Worm (Caenorhabditis elegans) whole organism, L2 larva: ENCODE measurements around the gene Y45F10B.3.

ENCODE experiments used
- F13H6.1 ChIP-seq: sonication (generic microtip); optimal IDR thresholded peaks from 2 replicates; lab custom pipeline; 2016; ENCODE audit warnings: missing genetic modification characterization, missing compliant biosample characterization
- R02D3.7 ChIP-seq: fragments of 150-350 bp; optimal IDR thresholded peaks from 2 replicates; lab custom pipeline; 2014; ENCODE audit warnings: missing biosample characterization, missing genetic modification characterization
- Y55F3AM.14 ChIP-seq: fragments of 200-800 bp; sonication (Bioruptor generic); optimal IDR thresholded peaks from 2 replicates; lab custom pipeline; 2018; ENCODE audit warnings: mild to moderate bottlenecking, missing genetic modification characterization, missing compliant biosample characterization
- ZK546.5 ChIP-seq: sonication (generic microtip); optimal IDR thresholded peaks from 2 replicates; lab custom pipeline; 2017; ENCODE audit warnings: missing biosample characterization, missing genetic modification characterization
- alr-1 ChIP-seq: fragments of 150-350 bp; optimal IDR thresholded peaks from 2 replicates; lab custom pipeline; 2014; ENCODE audit warnings: missing biosample characterization, missing genetic modification characterization
- aly-2 ChIP-seq: fragments of 150-350 bp; optimal IDR thresholded peaks from 2 replicates; lab custom pipeline; 2014; ENCODE audit warnings: missing biosample characterization, missing genetic modification characterization
- ama-1 ChIP-seq: fragments of 150-350 bp; optimal IDR thresholded peaks from 2 replicates; lab custom pipeline; 2018; ENCODE audit warnings: inconsistent platforms
- ceh-16 ChIP-seq: fragments of 150-350 bp; optimal IDR thresholded peaks from 2 replicates; lab custom pipeline; 2014; ENCODE audit warnings: missing biosample characterization, missing genetic modification characterization
- ceh-82 ChIP-seq: fragments of 150-350 bp; optimal IDR thresholded peaks from 2 replicates; lab custom pipeline; 2014; ENCODE audit warnings: missing biosample characterization, missing genetic modification characterization
- dmd-4 ChIP-seq: sonication (generic microtip); optimal IDR thresholded peaks from 2 replicates; lab custom pipeline; 2017; ENCODE audit warnings: missing biosample characterization, missing genetic modification characterization
- egl-27 ChIP-seq: sonication (generic microtip); optimal IDR thresholded peaks from 3 replicates; lab custom pipeline; 2017; ENCODE audit warnings: missing biosample characterization, missing genetic modification reagents, missing genetic modification characterization
- elt-1 ChIP-seq: fragments of 150-350 bp; optimal IDR thresholded peaks from 2 replicates; lab custom pipeline; 2014; ENCODE audit warnings: missing biosample characterization, missing genetic modification characterization
- fos-1 ChIP-seq: fragments of 150-350 bp; optimal IDR thresholded peaks from 2 replicates; lab custom pipeline; 2014; ENCODE audit warnings: missing biosample characterization, missing genetic modification characterization
- gmeb-1 ChIP-seq: fragments of 150-350 bp; optimal IDR thresholded peaks from 2 replicates; lab custom pipeline; 2014; ENCODE audit warnings: missing biosample characterization, missing genetic modification characterization
- lin-11 ChIP-seq: fragments of 150-350 bp; sonication (generic microtip); optimal IDR thresholded peaks from 2 replicates; lab custom pipeline; 2014; ENCODE audit warnings: missing biosample characterization, missing genetic modification characterization, inconsistent platforms, mixed read lengths
- lin-13 ChIP-seq: fragments of 150-350 bp; optimal IDR thresholded peaks from 2 replicates; lab custom pipeline; 2014; ENCODE audit warnings: missing biosample characterization, missing genetic modification reagents, missing genetic modification characterization
- lsy-2 ChIP-seq, 2 experiments: fragments of 150-350 bp in 1 of 2; sonication (generic microtip) in 1 of 2; optimal IDR thresholded peaks; 2 replicates each; lab custom pipeline; 2014 to 2017; ENCODE audit warnings: missing biosample characterization in 2 of 2, missing genetic modification characterization in 2 of 2
- mab-5 ChIP-seq: fragments of 150-350 bp; optimal IDR thresholded peaks from 2 replicates; lab custom pipeline; 2014; ENCODE audit warnings: missing biosample characterization, missing genetic modification characterization
- mbf-1 ChIP-seq: sonication (generic microtip); optimal IDR thresholded peaks from 2 replicates; lab custom pipeline; 2017; ENCODE audit warnings: missing biosample characterization, missing genetic modification characterization
- mdl-1 ChIP-seq, 2 experiments: fragments of 150-350 bp in 1 of 2; sonication (generic microtip) in 1 of 2; optimal IDR thresholded peaks; 2 replicates each; lab custom pipeline; 2017; ENCODE audit warnings: missing biosample characterization in 2 of 2, missing genetic modification characterization in 2 of 2
- nhr-10 ChIP-seq: sonication (generic microtip); optimal IDR thresholded peaks from 2 replicates; lab custom pipeline; 2017; ENCODE audit warnings: missing biosample characterization, missing genetic modification characterization
- nhr-11 ChIP-seq: fragments of 150-350 bp; optimal IDR thresholded peaks from 2 replicates; lab custom pipeline; 2014; ENCODE audit warnings: missing biosample characterization, missing genetic modification characterization
- nhr-12 ChIP-seq: fragments of 150-350 bp; optimal IDR thresholded peaks from 2 replicates; lab custom pipeline; 2014; ENCODE audit warnings: missing biosample characterization, missing genetic modification characterization
- nhr-129 ChIP-seq: fragments of 150-350 bp; optimal IDR thresholded peaks from 2 replicates; lab custom pipeline; 2014; ENCODE audit warnings: missing biosample characterization, missing genetic modification characterization
- nhr-21 ChIP-seq: fragments of 150-350 bp; optimal IDR thresholded peaks from 2 replicates; lab custom pipeline; 2014; ENCODE audit warnings: missing biosample characterization, missing genetic modification characterization
- nhr-23 ChIP-seq: fragments of 150-350 bp; optimal IDR thresholded peaks from 2 replicates; lab custom pipeline; 2014; ENCODE audit warnings: missing biosample characterization, missing genetic modification reagents, missing genetic modification characterization
- nhr-237 ChIP-seq: fragments of 150-350 bp; optimal IDR thresholded peaks from 2 replicates; lab custom pipeline; 2014; ENCODE audit warnings: missing biosample characterization, missing genetic modification characterization
- nhr-25 ChIP-seq: fragments of 150-350 bp; sonication (generic microtip); optimal IDR thresholded peaks from 3 replicates; lab custom pipeline; 2014; ENCODE audit warnings: missing biosample characterization, missing genetic modification characterization
- peb-1 ChIP-seq: fragments of 150-350 bp; optimal IDR thresholded peaks from 2 replicates; lab custom pipeline; 2014; ENCODE audit warnings: missing biosample characterization, missing genetic modification characterization
- sem-4 ChIP-seq: fragments of 150-350 bp; optimal IDR thresholded peaks from 2 replicates; lab custom pipeline; 2014; ENCODE audit warnings: missing biosample characterization, missing genetic modification reagents, missing genetic modification characterization
- sma-3 ChIP-seq: sonication (generic microtip); optimal IDR thresholded peaks from 2 replicates; lab custom pipeline; 2016; ENCODE audit warnings: missing genetic modification reagents, missing genetic modification characterization, missing compliant biosample characterization
- sma-9 ChIP-seq, 2 experiments: fragments of 150-350 bp in 1 of 2; sonication (generic microtip) in 1 of 2; optimal IDR thresholded peaks; 2 replicates each; lab custom pipeline; 2014 to 2016; ENCODE audit warnings: missing genetic modification characterization in 2 of 2, mild to moderate bottlenecking in 1 of 2, missing biosample characterization in 1 of 2, missing compliant biosample characterization in 1 of 2, missing genetic modification reagents in 1 of 2, moderate library complexity in 1 of 2
- snpc-4 ChIP-seq: fragments of 150-350 bp; optimal IDR thresholded peaks from 2 replicates; lab custom pipeline; 2014; ENCODE audit warnings: missing biosample characterization, missing genetic modification characterization
- unc-39 ChIP-seq: fragments of 150-350 bp; optimal IDR thresholded peaks from 2 replicates; lab custom pipeline; 2014; ENCODE audit warnings: missing biosample characterization, missing genetic modification characterization
- zag-1 ChIP-seq: fragments of 150-350 bp; optimal IDR thresholded peaks from 2 replicates; lab custom pipeline; 2014; ENCODE audit warnings: missing biosample characterization, missing genetic modification characterization
- ztf-1 ChIP-seq: fragments of 200-800 bp; sonication (Bioruptor generic); conservative IDR thresholded peaks from 2 replicates; pipeline ENCODE4 v1.3.6; 2022; ENCODE audit warnings: missing genetic modification characterization, missing compliant biosample characterization
- ztf-11 ChIP-seq: sonication (generic microtip); optimal IDR thresholded peaks from 2 replicates; lab custom pipeline; 2017; ENCODE audit warnings: missing biosample characterization, missing genetic modification characterization

The Y45F10B.3 gene

ce11 chrIV:13559020-13559419 lies 34.4 kb upstream of the Y45F10B.3 start:
- TF ChIP-seq nhr-10 (tag; lab: Kevin White, UChicago) = no peak
- no peak for TF ChIP-seq sem-4 (tag; lab: Kevin White, UChicago)
- no peak for TF ChIP-seq lsy-2 (tag; optimal IDR thresholded peaks at IDR 0.05; lab: Kevin White, UChicago)
- TF ChIP-seq R02D3.7 (tag; lab: Kevin White, UChicago) = no peak
- no peak for TF ChIP-seq nhr-23
- no peak for TF ChIP-seq mdl-1 (tag; optimal IDR thresholded peaks at IDR 0.05; lab: Kevin White, UChicago)
- TF ChIP-seq F13H6.1 (tag; lab: Kevin White, UChicago) = no peak
- no peak for TF ChIP-seq nhr-11
- TF ChIP-seq egl-27 (tag; lab: Kevin White, UChicago) = no peak
- no peak for TF ChIP-seq nhr-237 (tag; lab: Kevin White, UChicago)
- no peak for TF ChIP-seq dmd-4 (tag; lab: Kevin White, UChicago)
- TF ChIP-seq ZK546.5 = no peak
- TF ChIP-seq mbf-1 (tag; lab: Kevin White, UChicago) = no peak
- TF ChIP-seq nhr-12 (tag; lab: Kevin White, UChicago) = no peak
- TF ChIP-seq ztf-1 = no peak
- TF ChIP-seq snpc-4 (tag; lab: Kevin White, UChicago) = no peak
- TF ChIP-seq mab-5 (tag; lab: Kevin White, UChicago) = no peak

- peak; percentile 42 for TF ChIP-seq nhr-129 (tag; lab: Kevin White, UChicago)
- no peak for TF ChIP-seq nhr-12 (tag; lab: Kevin White, UChicago)
- TF ChIP-seq, all 48 proteins: peak for 1
Measured at ce11 chrIV:13561629-13562028, 31.8 kb upstream of the Y45F10B.3 start, which contains the start of the genes Y45F10B.13 and qui-1. Y45F10B.13 (minus strand) TSS chrIV:13561729. qui-1 (plus strand) TSS chrIV:13561861.

ce11 chrIV:13564284-13564683 lies 29.2 kb upstream of the Y45F10B.3 start:
- TF ChIP-seq lsy-2 (tag; optimal IDR thresholded peaks at IDR 0.05; lab: Kevin White, UChicago) = no peak
- TF ChIP-seq nhr-23 = no peak
- no peak for TF ChIP-seq zag-1 (tag; lab: Kevin White, UChicago)
- TF ChIP-seq nhr-237 (tag; lab: Kevin White, UChicago) = no peak
- no peak for TF ChIP-seq lin-11 (tag; lab: Kevin White, UChicago)
- no peak for TF ChIP-seq lin-13 (GFP tag; lab: Kevin White, UChicago)
- TF ChIP-seq R02D3.7 (tag; lab: Kevin White, UChicago) = no peak
- TF ChIP-seq alr-1 (tag; lab: Kevin White, UChicago) = no peak
- no peak for TF ChIP-seq Y55F3AM.14
- TF ChIP-seq ztf-1 = no peak
- no peak for TF ChIP-seq elt-1 (tag; lab: Kevin White, UChicago)
- TF ChIP-seq ceh-82 (tag; lab: Kevin White, UChicago) = no peak
- no peak for TF ChIP-seq gmeb-1

ce11 chrIV:13574733-13575132 lies 18.7 kb upstream of the Y45F10B.3 start, which contains the start of gene srd-10:
srd-10 (plus strand) TSS chrIV:13575033.
- TF ChIP-seq F13H6.1 (tag; lab: Kevin White, UChicago) (no peak), nhr-12 (tag; lab: Kevin White, UChicago) (no peak), ceh-16 (tag; lab: Kevin White, UChicago) (no peak), Y55F3AM.14 (no peak), sma-9 (GFP tag; optimal IDR thresholded peaks at IDR 0.05; lab: Kevin White, UChicago) (no peak), sma-9 (tag; optimal IDR thresholded peaks at IDR 0.05; lab: Kevin White, UChicago) (no peak), zag-1 (tag; lab: Kevin White, UChicago) (no peak), peb-1 (tag; lab: Kevin White, UChicago) (no peak), nhr-10 (tag; lab: Kevin White, UChicago) (no peak), mab-5 (tag; lab: Kevin White, UChicago) (no peak), unc-39 (tag; lab: Kevin White, UChicago) (no peak), ama-1 (no peak), nhr-25 (tag; lab: Kevin White, UChicago) (no peak), nhr-129 (tag; lab: Kevin White, UChicago) (no peak), gmeb-1 (no peak), sma-3 (GFP tag; lab: Kevin White, UChicago) (no peak), R02D3.7 (tag; lab: Kevin White, UChicago) (no peak), ztf-11 (tag; lab: Kevin White, UChicago) (no peak)

- TF ChIP-seq fos-1 (tag; lab: Kevin White, UChicago) = no peak
- TF ChIP-seq aly-2 (tag; lab: Kevin White, UChicago) = no peak
- no peak for TF ChIP-seq R02D3.7 (tag; lab: Kevin White, UChicago)
- no peak for TF ChIP-seq ztf-11 (tag; lab: Kevin White, UChicago)
- no peak for TF ChIP-seq nhr-21 (tag; lab: Kevin White, UChicago)
Measured at ce11 chrIV:13575673-13576072, 17.8 kb upstream of the Y45F10B.3 start.
